Fruit fly (Drosophila melanogaster): Measurements from ENCODE around the gene Gyc32E.

The Gyc32E gene

dm6 chr2L:11192691-11193090, 43.8 kb upstream of the Gyc32E start (continued):
- peak; percentile 1 for TF ChIP-seq CG34406 (GFP tag; optimal IDR thresholded peaks at IDR 0.05)
- peak; percentile 24 for TF ChIP-seq Sox102F (GFP tag; optimal IDR thresholded peaks at IDR 0.05)
- TF ChIP-seq CG6792 (GFP tag; optimal IDR thresholded peaks at IDR 0.05): no peak
- no peak for TF ChIP-seq CG3032 (tag; optimal IDR thresholded peaks at IDR 0.05)
- no peak for TF ChIP-seq fd85E (GFP tag; optimal IDR thresholded peaks at IDR 0.05)
- 0 out of 3 replicates have a peak, but pooled peaks have one; percentile 7 for TF ChIP-seq eg (GFP tag; IDR thresholded peaks at IDR 0.05)
- 0 out of 2 replicates have a peak, but pooled peaks have one; percentile 16 for TF ChIP-seq Gug (GFP tag; IDR thresholded peaks at IDR 0.05)
- TF ChIP-seq CG7368 (GFP tag; optimal IDR thresholded peaks at IDR 0.05): no peak
- peak; percentile 34 for TF ChIP-seq achi (GFP tag; optimal IDR thresholded peaks at IDR 0.05)
- TF ChIP-seq CG10669 (GFP tag; optimal IDR thresholded peaks at IDR 0.05): no peak
- peak; percentile 63 for TF ChIP-seq CG32006 (GFP tag; optimal IDR thresholded peaks at IDR 0.05)
- TF ChIP-seq Ets21C (GFP tag; optimal IDR thresholded peaks at IDR 0.05): peak; percentile 12
- no peak for TF ChIP-seq dac (GFP tag; optimal IDR thresholded peaks at IDR 0.05)
- TF ChIP-seq CG9139 (GFP tag; optimal IDR thresholded peaks at IDR 0.05): no peak
- TF ChIP-seq Sox14 (GFP tag; optimal IDR thresholded peaks at IDR 0.05): no peak
- no peak for TF ChIP-seq CG8319 (GFP tag; optimal IDR thresholded peaks at IDR 0.05)

DNA sequence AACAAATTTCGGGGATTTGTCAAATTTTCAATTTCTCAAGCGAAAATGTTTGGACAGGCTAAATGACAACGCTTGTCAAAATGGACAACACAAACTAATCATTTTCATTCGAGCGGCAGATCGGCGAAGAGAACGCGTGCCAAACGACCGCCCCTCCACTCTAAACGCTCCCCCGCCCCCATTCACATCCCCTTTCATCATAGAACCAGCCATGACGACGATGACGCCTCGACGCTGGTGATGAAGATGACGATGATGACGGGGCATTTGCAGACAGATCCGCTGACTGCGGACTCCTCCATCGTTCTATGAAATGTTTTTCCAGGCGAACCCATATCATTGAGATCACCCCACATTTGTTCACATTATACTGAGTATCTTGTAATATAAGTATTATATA, 41.3 kb upstream of the Gyc32E start:
- TF ChIP-seq CG34406 (GFP tag; optimal IDR thresholded peaks at IDR 0.05) (no peak), net (GFP tag; optimal IDR thresholded peaks at IDR 0.05) (no peak), Ets96B (tag; optimal IDR thresholded peaks at IDR 0.05) (no peak), CG11762 (GFP tag; optimal IDR thresholded peaks at IDR 0.05; ENCODE audit: insufficient read depth) (no peak)

- TF ChIP-seq CG11902 (GFP tag; optimal IDR thresholded peaks at IDR 0.05) (peak; percentile 12), CG16779 (tag; optimal IDR thresholded peaks at IDR 0.05) (no peak), CG8632 (GFP tag; optimal IDR thresholded peaks at IDR 0.05) (peak; percentile 53), CG34406 (GFP tag; optimal IDR thresholded peaks at IDR 0.05) (peak; percentile 70), salr (GFP tag; optimal IDR thresholded peaks at IDR 0.05) (no peak), Ets96B (tag; optimal IDR thresholded peaks at IDR 0.05) (peak; percentile 36), CG10669 (GFP tag; optimal IDR thresholded peaks at IDR 0.05) (peak; percentile 19), acj6 (GFP tag; optimal IDR thresholded peaks at IDR 0.05) (peak; percentile 56), OdsH (GFP tag; optimal IDR thresholded peaks at IDR 0.05) (peak; percentile 66), lz (GFP tag; optimal IDR thresholded peaks at IDR 0.05) (peak; percentile 16), Sox15 (GFP tag; optimal IDR thresholded peaks at IDR 0.05) (peak; percentile 49), CG9139 (GFP tag; optimal IDR thresholded peaks at IDR 0.05) (no peak), ss (GFP tag; optimal IDR thresholded peaks at IDR 0.05) (no peak), Sox102F (GFP tag; optimal IDR thresholded peaks at IDR 0.05) (peak; percentile 66), cyc (GFP tag; optimal IDR thresholded peaks at IDR 0.05) (peak; percentile 34), CG8119 (GFP tag; IDR thresholded peaks at IDR 0.05) (no peak), Smox (GFP tag; optimal IDR thresholded peaks at IDR 0.05) (peak; percentile 75), dac (GFP tag; optimal IDR thresholded peaks at IDR 0.05) (no peak), esn (GFP tag; optimal IDR thresholded peaks at IDR 0.05) (peak; percentile 83), CG31627 (GFP tag; optimal IDR thresholded peaks at IDR 0.05) (peak; percentile 47), CG6163 (GFP tag; IDR thresholded peaks at IDR 0.05) (no peak; the same call in 2 of the 3 replicates), Met (GFP tag; optimal IDR thresholded peaks at IDR 0.05) (peak; percentile 58), achi (GFP tag; optimal IDR thresholded peaks at IDR 0.05) (peak; percentile 54), CG6792 (GFP tag; optimal IDR thresholded peaks at IDR 0.05) (peak; percentile 65), Blimp-1 (GFP tag; optimal IDR thresholded peaks at IDR 0.05) (no peak), fd85E (GFP tag; optimal IDR thresholded peaks at IDR 0.05) (no peak), CG4318 (GFP tag; optimal IDR thresholded peaks at IDR 0.05) (no peak), CG6854 (GFP tag; optimal IDR thresholded peaks at IDR 0.05) (no peak), Eip75B (GFP tag; optimal IDR thresholded peaks at IDR 0.05) (peak; percentile 56), fd59A (GFP tag; optimal IDR thresholded peaks at IDR 0.05) (peak; percentile 36), CG11762 (GFP tag; optimal IDR thresholded peaks at IDR 0.05; ENCODE audit: insufficient read depth) (no peak), CG10631 (GFP tag; optimal IDR thresholded peaks at IDR 0.05) (peak; percentile 53), Ets21C (GFP tag; optimal IDR thresholded peaks at IDR 0.05) (peak; percentile 3), CG8319 (GFP tag; optimal IDR thresholded peaks at IDR 0.05) (peak; percentile 15), Hr38 (GFP tag; optimal IDR thresholded peaks at IDR 0.05) (no peak), Hr4 (GFP tag; optimal IDR thresholded peaks at IDR 0.05) (no peak), CG6276 (GFP tag; optimal IDR thresholded peaks at IDR 0.05) (no peak), topi (GFP tag; optimal IDR thresholded peaks at IDR 0.05) (peak; percentile 43), vri (GFP tag; optimal IDR thresholded peaks at IDR 0.05) (peak; percentile 39), net (GFP tag; optimal IDR thresholded peaks at IDR 0.05) (peak; percentile 32), Sox14 (GFP tag; optimal IDR thresholded peaks at IDR 0.05) (peak; percentile 16)
These were observed 40.2 kb upstream of the Gyc32E start for dm6 chr2L:11189116-11189449.

Measured in whole organism, prepupa.